Worm (Caenorhabditis elegans) whole organism, young adult: ENCODE data around the gene H34I24.1.
A peak's percentile ranks its signal among the peaks of the same experiment; 100 is the strongest.

Experiments used
- B0035.1 ChIP-seq: sonication (generic microtip); optimal IDR thresholded peaks from 2 replicates; lab custom pipeline; 2016; ENCODE audit warnings: missing genetic modification characterization, mild to moderate bottlenecking, missing compliant biosample characterization, missing genotype, missing genetic modification reagents
- B0336.3 ChIP-seq: fragments of 200-800 bp; sonication (Bioruptor generic); IDR thresholded peaks from 2 replicates; pipeline ENCODE4 v1.3.6; 2022; ENCODE audit warnings: missing genetic modification characterization, missing compliant biosample characterization
- D2030.7 ChIP-seq: fragments of 200-800 bp; sonication (Bioruptor generic); IDR thresholded peaks from 2 replicates; pipeline ENCODE4 v1.3.6; 2022; ENCODE audit warnings: missing genetic modification reagents, missing genetic modification characterization, missing compliant biosample characterization
- F33H1.4 ChIP-seq: fragments of 200-800 bp; sonication (Bioruptor generic); IDR thresholded peaks from 2 replicates; pipeline ENCODE4 v1.3.6; 2022; ENCODE audit warnings: missing genetic modification reagents, missing genetic modification characterization, missing compliant biosample characterization
- F49E8.2 ChIP-seq: sonication (generic microtip); optimal IDR thresholded peaks from 3 replicates; lab custom pipeline; 2017; ENCODE audit warnings: missing genetic modification characterization, mild to moderate bottlenecking, missing compliant biosample characterization, antibody characterized with exemption, moderate library complexity; ENCODE audit not compliant: insufficient read depth
- F52B5.7 ChIP-seq: sonication (generic microtip); optimal IDR thresholded peaks from 2 replicates; lab custom pipeline; 2016; ENCODE audit warnings: mild to moderate bottlenecking, missing genetic modification characterization, missing compliant biosample characterization
- attf-3 ChIP-seq: fragments of 200-800 bp; sonication (Bioruptor generic); conservative IDR thresholded peaks from 2 replicates; pipeline ENCODE4 v1.3.6; 2022; ENCODE audit warnings: missing genetic modification reagents, missing genetic modification characterization, missing compliant biosample characterization
- bed-2 ChIP-seq: fragments of 200-800 bp; sonication (Bioruptor generic); IDR thresholded peaks from 2 replicates; pipeline ENCODE4 v1.3.6; 2022; ENCODE audit warnings: missing genetic modification reagents, missing genetic modification characterization, missing compliant biosample characterization
- cebp-1 ChIP-seq, 2 experiments: fragments of 200-800 bp in 1 of 2; sonication (Bioruptor generic) in 1 of 2; sonication (generic microtip) in 1 of 2; IDR thresholded peaks in 1 of 2; optimal IDR thresholded peaks in 1 of 2; 2 replicates each; pipeline versions ENCODE4 v1.3.6 to Lab custom; 2017 to 2022; ENCODE audit warnings: missing compliant biosample characterization in 2 of 2, missing genetic modification characterization in 2 of 2, mild to moderate bottlenecking in 1 of 2, missing genetic modification reagents in 1 of 2, moderate library complexity in 1 of 2
- ceh-100 ChIP-seq: fragments of 200-800 bp; sonication (Bioruptor generic); IDR thresholded peaks from 2 replicates; pipeline ENCODE4 v1.3.6; 2022; ENCODE audit warnings: missing genetic modification reagents, missing genetic modification characterization, missing compliant biosample characterization
- ceh-58 ChIP-seq: fragments of 200-800 bp; sonication (Bioruptor generic); IDR thresholded peaks from 2 replicates; pipeline ENCODE4 v1.3.6; 2022; ENCODE audit warnings: missing genetic modification characterization, missing compliant biosample characterization
- ceh-91 ChIP-seq: fragments of 200-800 bp; sonication (Bioruptor generic); IDR thresholded peaks from 2 replicates; pipeline ENCODE4 v1.3.6; 2022; ENCODE audit warnings: missing genetic modification reagents, missing genetic modification characterization, missing compliant biosample characterization
- dox-1 ChIP-seq: fragments of 200-800 bp; sonication (Bioruptor generic); IDR thresholded peaks from 2 replicates; pipeline ENCODE4 v1.3.6; 2022; ENCODE audit warnings: missing genetic modification reagents, missing genetic modification characterization, missing compliant biosample characterization
- dpl-1 ChIP-seq: fragments of 150-350 bp; optimal IDR thresholded peaks from 2 replicates; lab custom pipeline; 2014; ENCODE audit warnings: missing biosample characterization, missing genetic modification reagents, missing genetic modification characterization
- egl-18 ChIP-seq: fragments of 200-800 bp; sonication (Bioruptor generic); IDR thresholded peaks from 2 replicates; pipeline ENCODE4 v1.3.6; 2022; ENCODE audit warnings: missing genetic modification reagents, missing genetic modification characterization, missing compliant biosample characterization
- egl-44 ChIP-seq: fragments of 200-800 bp; sonication (Bioruptor generic); IDR thresholded peaks from 2 replicates; pipeline ENCODE4 v1.3.6; 2022; ENCODE audit warnings: missing genetic modification reagents, missing genetic modification characterization, missing compliant biosample characterization
- egrh-3 ChIP-seq: fragments of 200-800 bp; sonication (Bioruptor generic); IDR thresholded peaks from 2 replicates; pipeline ENCODE4 v1.3.6; 2022; ENCODE audit warnings: missing genetic modification reagents, missing genetic modification characterization, missing compliant biosample characterization
- hlh-26 ChIP-seq: fragments of 200-800 bp; sonication (Bioruptor generic); conservative IDR thresholded peaks from 2 replicates; pipeline ENCODE4 v1.3.6; 2022; ENCODE audit warnings: missing genetic modification reagents, missing genetic modification characterization, missing compliant biosample characterization
- let-607 ChIP-seq, 2 experiments: fragments of 200-800 bp in 1 of 2; sonication (Bioruptor generic) in 1 of 2; sonication (generic microtip) in 1 of 2; optimal IDR thresholded peaks; 2 replicates each; lab custom pipeline; 2016 to 2018; ENCODE audit warnings: mild to moderate bottlenecking in 2 of 2, missing compliant biosample characterization in 2 of 2, missing genetic modification characterization in 2 of 2, moderate library complexity in 2 of 2, missing genotype in 1 of 2
- lin-40 ChIP-seq: sonication (generic microtip); optimal IDR thresholded peaks from 2 replicates; lab custom pipeline; 2016; ENCODE audit warnings: missing genetic modification characterization, mild to moderate bottlenecking, missing compliant biosample characterization, missing genotype, missing genetic modification reagents
- lsy-27 ChIP-seq: sonication (generic microtip); optimal IDR thresholded peaks from 2 replicates; lab custom pipeline; 2017; ENCODE audit warnings: missing genetic modification characterization, mild to moderate bottlenecking, missing compliant biosample characterization, antibody characterized with exemption, missing genotype, borderline replicate concordance; ENCODE audit not compliant: insufficient read depth
- madf-6 ChIP-seq: fragments of 200-800 bp; sonication (Bioruptor generic); IDR thresholded peaks from 2 replicates; pipeline ENCODE4 v1.3.6; 2022; ENCODE audit warnings: missing genetic modification reagents, missing genetic modification characterization, missing compliant biosample characterization
- mcd-1 ChIP-seq: fragments of 200-800 bp; sonication (Bioruptor generic); IDR thresholded peaks from 2 replicates; pipeline ENCODE4 v1.3.6; 2022; ENCODE audit warnings: missing genetic modification reagents, missing genetic modification characterization, missing compliant biosample characterization
- nfyb-1 ChIP-seq: fragments of 200-800 bp; sonication (Bioruptor generic); IDR thresholded peaks from 2 replicates; pipeline ENCODE4 v1.3.6; 2022; ENCODE audit warnings: missing genetic modification reagents, missing genetic modification characterization, missing compliant biosample characterization
- nhr-120 ChIP-seq: fragments of 200-800 bp; sonication (Bioruptor generic); IDR thresholded peaks from 2 replicates; pipeline ENCODE4 v1.3.6; 2022; ENCODE audit warnings: missing genetic modification characterization, missing compliant biosample characterization
- nhr-179 ChIP-seq: sonication (generic microtip); optimal IDR thresholded peaks from 2 replicates; lab custom pipeline; 2016; ENCODE audit warnings: mild to moderate bottlenecking, missing genetic modification characterization, missing compliant biosample characterization
- nhr-80 ChIP-seq: sonication (generic microtip); optimal IDR thresholded peaks from 2 replicates; lab custom pipeline; 2016; ENCODE audit warnings: missing genetic modification characterization, missing compliant biosample characterization
- pbrm-1 ChIP-seq: fragments of 200-800 bp; sonication (Bioruptor generic); IDR thresholded peaks from 2 replicates; pipeline ENCODE4 v1.3.6; 2022; ENCODE audit warnings: missing genetic modification reagents, missing genetic modification characterization, missing compliant biosample characterization
- rec-8 ChIP-seq, 2 experiments: sonication (generic microtip); optimal IDR thresholded peaks; 2 replicates each; lab custom pipeline; 2016; ENCODE audit warnings: mild to moderate bottlenecking in 2 of 2, missing genetic modification characterization in 2 of 2, missing genetic modification reagents in 2 of 2, missing genotype in 2 of 2, missing biosample characterization in 1 of 2, missing compliant biosample characterization in 1 of 2, moderate library complexity in 1 of 2
- rpc-1 ChIP-seq, 2 experiments: fragments of 150-350 bp in 1 of 2; sonication (generic microtip) in 1 of 2; optimal IDR thresholded peaks; 2 replicates each; lab custom pipeline; 2014 to 2018; ENCODE audit warnings: missing biosample characterization in 1 of 2, missing genetic modification characterization in 1 of 2, missing genetic modification reagents in 1 of 2, missing genotype in 1 of 2
- sea-2 ChIP-seq: fragments of 200-800 bp; sonication (Bioruptor generic); IDR thresholded peaks from 2 replicates; pipeline ENCODE4 v1.3.6; 2022; ENCODE audit warnings: missing genetic modification characterization, missing compliant biosample characterization
- snpc-4 ChIP-seq, 5 experiments: fragments of 150-350 bp in 1 of 5; sonication (generic microtip) in 4 of 5; optimal IDR thresholded peaks; 2 replicates each; lab custom pipeline; 2014 to 2018; ENCODE audit warnings: missing genetic modification characterization in 5 of 5, missing biosample characterization in 3 of 5, antibody characterized with exemption in 2 of 5, mild to moderate bottlenecking in 2 of 5, missing compliant biosample characterization in 2 of 5, missing genotype in 2 of 5, moderate library complexity in 2 of 5, missing genetic modification reagents in 1 of 5
- sptf-2 ChIP-seq: fragments of 200-800 bp; sonication (Bioruptor generic); optimal IDR thresholded peaks from 2 replicates; lab custom pipeline; 2018; ENCODE audit warnings: mild to moderate bottlenecking, missing genetic modification characterization, missing compliant biosample characterization
- tbp1 ChIP-seq: fragments of 200-800 bp; sonication (Bioruptor generic); optimal IDR thresholded peaks from 2 replicates; lab custom pipeline; 2018; ENCODE audit warnings: mild to moderate bottlenecking, missing genetic modification characterization, missing compliant biosample characterization
- tbx-9 ChIP-seq: sonication (generic microtip); optimal IDR thresholded peaks from 2 replicates; lab custom pipeline; 2016; ENCODE audit warnings: borderline replicate concordance, missing genetic modification characterization, inconsistent platforms, missing compliant biosample characterization
- tlf-1 ChIP-seq: fragments of 200-800 bp; sonication (Bioruptor generic); optimal IDR thresholded peaks from 2 replicates; lab custom pipeline; 2018; ENCODE audit warnings: mild to moderate bottlenecking, missing genetic modification characterization, missing compliant biosample characterization
- unc-130 ChIP-seq: sonication (generic microtip); optimal IDR thresholded peaks from 2 replicates; lab custom pipeline; 2016; ENCODE audit warnings: missing genetic modification reagents, missing genetic modification characterization, missing compliant biosample characterization
- unc-62 ChIP-seq: fragments of 150-350 bp; optimal IDR thresholded peaks from 2 replicates; lab custom pipeline; 2014; ENCODE audit warnings: missing biosample characterization, missing genetic modification reagents, missing genetic modification characterization
- xnd-1 ChIP-seq: sonication (generic microtip); optimal IDR thresholded peaks from 2 replicates; lab custom pipeline; 2016; ENCODE audit warnings: missing genotype, missing genetic modification reagents, missing genetic modification characterization, missing compliant biosample characterization
- ztf-25 ChIP-seq: fragments of 200-800 bp; sonication (Bioruptor generic); IDR thresholded peaks from 2 replicates; pipeline ENCODE4 v1.3.6; 2022; ENCODE audit warnings: missing genetic modification reagents, missing genetic modification characterization, missing compliant biosample characterization
- ztf-28 ChIP-seq: fragments of 200-800 bp; sonication (Bioruptor generic); IDR thresholded peaks from 2 replicates; pipeline ENCODE4 v1.3.6; 2022; ENCODE audit warnings: missing genetic modification reagents, missing genetic modification characterization, missing compliant biosample characterization
- ztf-6 ChIP-seq: fragments of 200-800 bp; sonication (Bioruptor generic); IDR thresholded peaks from 2 replicates; pipeline ENCODE4 v1.3.6; 2022; ENCODE audit warnings: missing genetic modification reagents, missing genetic modification characterization, missing compliant biosample characterization

Gene H34I24.1

ce11 chrIII:2869033-2869432 lies 22.2 kb downstream of the H34I24.1 start:
- TF ChIP-seq tbx-9 (tag; lab: Kevin White, UChicago) (no peak), B0336.3 (GFP tag; lab: Robert Waterston, UW) (no peak), sea-2 (GFP tag; lab: Robert Waterston, UW) (no peak), unc-130 (no peak), sptf-2 (GFP tag; lab: Kevin White, UChicago) (no peak), D2030.7 (GFP tag; lab: Robert Waterston, UW) (no peak), attf-3 (no peak), nhr-120 (GFP tag; lab: Robert Waterston, UW) (no peak), ztf-25 (GFP tag; lab: Robert Waterston, UW) (no peak)

- no peak for TF ChIP-seq snpc-4 (GFP tag; optimal IDR thresholded peaks at IDR 0.05; lab: Kevin White, UChicago)
- no peak for TF ChIP-seq snpc-4 (tag; optimal IDR thresholded peaks at IDR 0.05; lab: Kevin White, UChicago)
- no peak for TF ChIP-seq ztf-6 (GFP tag; lab: Robert Waterston, UW)
- TF ChIP-seq F33H1.4 (GFP tag; lab: Robert Waterston, UW): no peak
- TF ChIP-seq ztf-28 (GFP tag; lab: Robert Waterston, UW): no peak
- no peak for TF ChIP-seq hlh-26 (GFP tag; lab: Robert Waterston, UW)
- no peak for TF ChIP-seq F52B5.7 (tag; lab: Kevin White, UChicago)
- no peak for TF ChIP-seq mcd-1 (GFP tag; lab: Robert Waterston, UW)
- TF ChIP-seq nhr-179 (tag; lab: Kevin White, UChicago): no peak
- no peak for TF ChIP-seq ceh-100 (GFP tag; lab: Robert Waterston, UW)
- TF ChIP-seq xnd-1 (tag; lab: Kevin White, UChicago): no peak
- TF ChIP-seq rec-8 (tag; optimal IDR thresholded peaks at IDR 0.05; lab: Kevin White, UChicago): no peak
- no peak for TF ChIP-seq tlf-1
- no peak for TF ChIP-seq pbrm-1
Observed at ce11 chrIII:2869512-2869911, 22.7 kb downstream of the H34I24.1 start.

ce11 chrIII:2870228-2870627 lies 23.4 kb downstream of the H34I24.1 start:
- TF ChIP-seq cebp-1 (GFP tag; IDR thresholded peaks at IDR 0.05; lab: Robert Waterston, UW): no peak
- TF ChIP-seq cebp-1 (tag; optimal IDR thresholded peaks at IDR 0.05; lab: Kevin White, UChicago): peak; percentile 59
- peak; percentile 74 for TF ChIP-seq unc-62 (GFP tag; lab: Kevin White, UChicago)
- TF ChIP-seq bed-2 (GFP tag; lab: Robert Waterston, UW): no peak
- TF ChIP-seq dox-1 (GFP tag; lab: Robert Waterston, UW): peak; percentile 25; the same call in 1 of the 2 replicates
- peak; percentile 89 for TF ChIP-seq nhr-80 (tag; lab: Kevin White, UChicago)
- no peak for TF ChIP-seq madf-6 (GFP tag; lab: Robert Waterston, UW)
- no peak for TF ChIP-seq mcd-1 (GFP tag; lab: Robert Waterston, UW)
- 0 out of 2 replicates have a peak, but pooled peaks have one; percentile 33 for TF ChIP-seq egl-44 (GFP tag; lab: Robert Waterston, UW)
- TF ChIP-seq lsy-27 (tag; lab: Kevin White, UChicago): no peak

ce11 chrIII:2871817-2872216 lies 25.0 kb downstream of the H34I24.1 start:
- TF ChIP-seq egrh-3 (GFP tag; lab: Robert Waterston, UW) (peak; percentile 52; the same call in 1 of the 2 replicates), egl-18 (GFP tag; lab: Robert Waterston, UW) (no peak), ceh-91 (GFP tag; lab: Robert Waterston, UW) (no peak), nhr-80 (tag; lab: Kevin White, UChicago) (peak; percentile 71), ceh-58 (GFP tag; lab: Robert Waterston, UW) (no peak), B0035.1 (tag; lab: Kevin White, UChicago) (no peak), attf-3 (no peak), dpl-1 (no peak), lin-40 (peak; percentile 73), nfyb-1 (GFP tag; lab: Robert Waterston, UW) (0 out of 2 replicates have a peak, but pooled peaks have one; percentile 28), tbp1 (GFP tag; lab: Kevin White, UChicago) (no peak), let-607 (tag; optimal IDR thresholded peaks at IDR 0.05; lab: Kevin White, UChicago) (no peak), F49E8.2 (tag; lab: Kevin White, UChicago) (no peak), rpc-1 (optimal IDR thresholded peaks at IDR 0.05; lab: Kevin White, UChicago) (no peak), rpc-1 (tag; optimal IDR thresholded peaks at IDR 0.05; lab: Kevin White, UChicago) (no peak)
